Worm (Caenorhabditis elegans) whole organism, L3 larva: ENCODE data around the gene flp-18.

Source experiments
- elt-3 ChIP-seq, 3 experiments: fragments of 150-350 bp in 1 of 3; sonication (generic microtip) in 2 of 3; optimal IDR thresholded peaks; 2 replicates in 2 of 3; 4 replicates in 1 of 3; lab custom pipeline; 2014 to 2017; ENCODE audit warnings: missing biosample characterization in 3 of 3, missing genetic modification characterization in 3 of 3
- hmg-11 ChIP-seq: sonication (generic microtip); optimal IDR thresholded peaks from 2 replicates; lab custom pipeline; 2016; ENCODE audit warnings: missing genetic modification characterization, missing compliant biosample characterization
- jun-1 ChIP-seq: fragments of 150-350 bp; optimal IDR thresholded peaks from 2 replicates; lab custom pipeline; 2014; ENCODE audit warnings: missing biosample characterization, missing genetic modification reagents, missing genetic modification characterization
- mdl-1 ChIP-seq: fragments of 150-350 bp; optimal IDR thresholded peaks from 2 replicates; lab custom pipeline; 2014; ENCODE audit warnings: missing biosample characterization, missing genetic modification characterization
- skn-1 ChIP-seq: fragments of 150-350 bp; optimal IDR thresholded peaks from 2 replicates; lab custom pipeline; 2014; ENCODE audit warnings: missing biosample characterization, missing genetic modification characterization
- snpc-4 ChIP-seq: fragments of 150-350 bp; optimal IDR thresholded peaks from 2 replicates; lab custom pipeline; 2014; ENCODE audit warnings: missing biosample characterization, missing genetic modification characterization

- TF ChIP-seq hmg-11 (tag; lab: Kevin White, UChicago): peak; percentile 15
- TF ChIP-seq jun-1 (tag; lab: Kevin White, UChicago): peak; percentile 56
- no peak for TF ChIP-seq mdl-1
- TF ChIP-seq elt-3 (tag; optimal IDR thresholded peaks at IDR 0.05; lab: Kevin White, UChicago): no peak
- TF ChIP-seq snpc-4 (tag; lab: Kevin White, UChicago): no peak
- no peak for TF ChIP-seq skn-1 (tag; lab: Kevin White, UChicago)
Measured at ce11 chrX:2972272-2973042, 45.9 kb downstream of the flp-18 start.
